Worm (Caenorhabditis elegans) whole organism, L2 larva: ENCODE data around the gene C54E10.10.
A peak's percentile ranks its signal among the peaks of the same experiment; 100 is the strongest.

Experiments
- C34F6.9 ChIP-seq: fragments of 150-350 bp; optimal IDR thresholded peaks from 2 replicates; lab custom pipeline; 2014; ENCODE audit warnings: missing biosample characterization, missing genetic modification characterization
- F13H6.1 ChIP-seq: sonication (generic microtip); optimal IDR thresholded peaks from 2 replicates; lab custom pipeline; 2016; ENCODE audit warnings: missing genetic modification characterization, missing compliant biosample characterization
- R02D3.7 ChIP-seq: fragments of 150-350 bp; optimal IDR thresholded peaks from 2 replicates; lab custom pipeline; 2014; ENCODE audit warnings: missing biosample characterization, missing genetic modification characterization
- ZK546.5 ChIP-seq: sonication (generic microtip); optimal IDR thresholded peaks from 2 replicates; lab custom pipeline; 2017; ENCODE audit warnings: missing biosample characterization, missing genetic modification characterization
- aly-2 ChIP-seq: fragments of 150-350 bp; optimal IDR thresholded peaks from 2 replicates; lab custom pipeline; 2014; ENCODE audit warnings: missing biosample characterization, missing genetic modification characterization
- ama-1 ChIP-seq: fragments of 150-350 bp; optimal IDR thresholded peaks from 2 replicates; lab custom pipeline; 2018; ENCODE audit warnings: inconsistent platforms
- blmp-1 ChIP-seq: sonication (generic microtip); optimal IDR thresholded peaks from 2 replicates; lab custom pipeline; 2017; ENCODE audit warnings: missing genetic modification characterization, mild to moderate bottlenecking, missing compliant biosample characterization, antibody characterized with exemption, moderate library complexity; ENCODE audit not compliant: insufficient read depth
- ceh-16 ChIP-seq: fragments of 150-350 bp; optimal IDR thresholded peaks from 2 replicates; lab custom pipeline; 2014; ENCODE audit warnings: missing biosample characterization, missing genetic modification characterization
- ceh-82 ChIP-seq: fragments of 150-350 bp; optimal IDR thresholded peaks from 2 replicates; lab custom pipeline; 2014; ENCODE audit warnings: missing biosample characterization, missing genetic modification characterization
- crh-2 ChIP-seq: sonication (generic microtip); optimal IDR thresholded peaks from 2 replicates; lab custom pipeline; 2017; ENCODE audit warnings: missing biosample characterization, missing genetic modification characterization
- elt-1 ChIP-seq: fragments of 150-350 bp; optimal IDR thresholded peaks from 2 replicates; lab custom pipeline; 2014; ENCODE audit warnings: missing biosample characterization, missing genetic modification characterization
- elt-3 ChIP-seq: sonication (generic microtip); optimal IDR thresholded peaks from 2 replicates; lab custom pipeline; 2017; ENCODE audit warnings: missing biosample characterization, missing genetic modification characterization
- gmeb-1 ChIP-seq: fragments of 150-350 bp; optimal IDR thresholded peaks from 2 replicates; lab custom pipeline; 2014; ENCODE audit warnings: missing biosample characterization, missing genetic modification characterization
- lin-11 ChIP-seq: fragments of 150-350 bp; sonication (generic microtip); optimal IDR thresholded peaks from 2 replicates; lab custom pipeline; 2014; ENCODE audit warnings: missing biosample characterization, missing genetic modification characterization, inconsistent platforms, mixed read lengths
- lin-39 ChIP-seq: fragments of 150-350 bp; optimal IDR thresholded peaks from 2 replicates; lab custom pipeline; 2014; ENCODE audit warnings: missing biosample characterization, missing genetic modification reagents, missing genetic modification characterization
- lsy-2 ChIP-seq, 2 experiments: fragments of 150-350 bp in 1 of 2; sonication (generic microtip) in 1 of 2; optimal IDR thresholded peaks; 2 replicates each; lab custom pipeline; 2014 to 2017; ENCODE audit warnings: missing biosample characterization in 2 of 2, missing genetic modification characterization in 2 of 2
- mab-5 ChIP-seq: fragments of 150-350 bp; optimal IDR thresholded peaks from 2 replicates; lab custom pipeline; 2014; ENCODE audit warnings: missing biosample characterization, missing genetic modification characterization
- mbf-1 ChIP-seq: sonication (generic microtip); optimal IDR thresholded peaks from 2 replicates; lab custom pipeline; 2017; ENCODE audit warnings: missing biosample characterization, missing genetic modification characterization
- mdl-1 ChIP-seq, 2 experiments: fragments of 150-350 bp in 1 of 2; sonication (generic microtip) in 1 of 2; optimal IDR thresholded peaks; 2 replicates each; lab custom pipeline; 2017; ENCODE audit warnings: missing biosample characterization in 2 of 2, missing genetic modification characterization in 2 of 2
- nhr-11 ChIP-seq: fragments of 150-350 bp; optimal IDR thresholded peaks from 2 replicates; lab custom pipeline; 2014; ENCODE audit warnings: missing biosample characterization, missing genetic modification characterization
- nhr-129 ChIP-seq: fragments of 150-350 bp; optimal IDR thresholded peaks from 2 replicates; lab custom pipeline; 2014; ENCODE audit warnings: missing biosample characterization, missing genetic modification characterization
- nhr-23 ChIP-seq: fragments of 150-350 bp; optimal IDR thresholded peaks from 2 replicates; lab custom pipeline; 2014; ENCODE audit warnings: missing biosample characterization, missing genetic modification reagents, missing genetic modification characterization
- nhr-237 ChIP-seq: fragments of 150-350 bp; optimal IDR thresholded peaks from 2 replicates; lab custom pipeline; 2014; ENCODE audit warnings: missing biosample characterization, missing genetic modification characterization
- nhr-77 ChIP-seq: fragments of 150-350 bp; optimal IDR thresholded peaks from 2 replicates; lab custom pipeline; 2014; ENCODE audit warnings: missing biosample characterization, missing genetic modification characterization
- peb-1 ChIP-seq: fragments of 150-350 bp; optimal IDR thresholded peaks from 2 replicates; lab custom pipeline; 2014; ENCODE audit warnings: missing biosample characterization, missing genetic modification characterization
- sem-4 ChIP-seq: fragments of 150-350 bp; optimal IDR thresholded peaks from 2 replicates; lab custom pipeline; 2014; ENCODE audit warnings: missing biosample characterization, missing genetic modification reagents, missing genetic modification characterization
- skn-1 ChIP-seq: sonication (generic microtip); optimal IDR thresholded peaks from 2 replicates; lab custom pipeline; 2017; ENCODE audit warnings: missing biosample characterization, missing genetic modification characterization
- sma-3 ChIP-seq: sonication (generic microtip); optimal IDR thresholded peaks from 2 replicates; lab custom pipeline; 2016; ENCODE audit warnings: missing genetic modification reagents, missing genetic modification characterization, missing compliant biosample characterization
- sma-9 ChIP-seq, 2 experiments: fragments of 150-350 bp in 1 of 2; sonication (generic microtip) in 1 of 2; optimal IDR thresholded peaks; 2 replicates each; lab custom pipeline; 2014 to 2016; ENCODE audit warnings: missing genetic modification characterization in 2 of 2, mild to moderate bottlenecking in 1 of 2, missing biosample characterization in 1 of 2, missing compliant biosample characterization in 1 of 2, missing genetic modification reagents in 1 of 2, moderate library complexity in 1 of 2
- snpc-4 ChIP-seq: fragments of 150-350 bp; optimal IDR thresholded peaks from 2 replicates; lab custom pipeline; 2014; ENCODE audit warnings: missing biosample characterization, missing genetic modification characterization
- unc-55 ChIP-seq: fragments of 150-350 bp; sonication (generic microtip); optimal IDR thresholded peaks from 3 replicates; lab custom pipeline; 2014; ENCODE audit warnings: missing biosample characterization, missing genetic modification reagents, missing genetic modification characterization
- unc-62 ChIP-seq: fragments of 150-350 bp; optimal IDR thresholded peaks from 2 replicates; lab custom pipeline; 2014; ENCODE audit warnings: missing biosample characterization, missing genetic modification reagents, missing genetic modification characterization
- zag-1 ChIP-seq: fragments of 150-350 bp; optimal IDR thresholded peaks from 2 replicates; lab custom pipeline; 2014; ENCODE audit warnings: missing biosample characterization, missing genetic modification characterization
- ztf-4 ChIP-seq: fragments of 150-350 bp; optimal IDR thresholded peaks from 2 replicates; lab custom pipeline; 2014; ENCODE audit warnings: missing biosample characterization, missing genetic modification characterization

The C54E10.10 gene

ce11 chrV:18819643-18820042 lies 16.5 kb upstream of the C54E10.10 start, which contains the start of gene ncs-5:
TSS of gene ncs-5 (plus strand) at chrV:18819766.
- TF ChIP-seq elt-1 (tag; lab: Kevin White, UChicago) (no peak), peb-1 (tag; lab: Kevin White, UChicago) (no peak), nhr-237 (tag; lab: Kevin White, UChicago) (no peak), ZK546.5 (no peak), mab-5 (tag; lab: Kevin White, UChicago) (no peak), mbf-1 (tag; lab: Kevin White, UChicago) (no peak), gmeb-1 (tag; lab: Kevin White, UChicago) (no peak), sma-9 (GFP tag; optimal IDR thresholded peaks at IDR 0.05; lab: Kevin White, UChicago) (no peak), sma-9 (tag; optimal IDR thresholded peaks at IDR 0.05; lab: Kevin White, UChicago) (no peak), R02D3.7 (tag; lab: Kevin White, UChicago) (no peak), mdl-1 (tag; optimal IDR thresholded peaks at IDR 0.05; lab: Kevin White, UChicago) (no peak), lin-39 (no peak), nhr-77 (tag; lab: Kevin White, UChicago) (no peak), nhr-11 (tag; lab: Kevin White, UChicago) (no peak), sma-3 (no peak), C34F6.9 (tag; lab: Kevin White, UChicago) (no peak), lsy-2 (tag; optimal IDR thresholded peaks at IDR 0.05; lab: Kevin White, UChicago) (no peak)

DNA sequence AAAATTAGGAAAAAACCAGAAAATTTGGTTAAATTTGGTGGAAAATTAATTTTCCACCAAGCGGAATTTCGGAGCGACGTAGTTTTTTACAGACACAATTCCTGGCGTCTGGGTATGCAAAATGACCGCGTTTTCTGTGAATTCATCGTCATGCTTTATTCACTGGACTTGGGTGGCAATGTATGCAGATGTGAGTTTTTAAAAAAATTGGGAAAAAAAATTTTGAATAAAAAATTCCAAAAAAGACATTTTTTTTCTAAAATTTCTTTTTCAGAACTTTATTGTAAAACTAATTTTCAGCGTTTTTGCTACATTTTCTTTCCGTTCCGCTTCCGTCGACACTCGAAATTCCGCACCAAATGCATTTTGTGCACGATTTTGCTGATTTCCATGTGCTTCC lies 8.2 kb upstream of the C54E10.10 start, which contains the start of gene C54E10.7:
TSS of gene C54E10.7 (plus strand) at position 301 of the 400 bp plus-strand sequence.
- TF ChIP-seq gmeb-1 (tag; lab: Kevin White, UChicago) = no peak
- TF ChIP-seq aly-2 (tag; lab: Kevin White, UChicago) = no peak
- no peak for TF ChIP-seq snpc-4 (tag; lab: Kevin White, UChicago)
- no peak for TF ChIP-seq sma-9 (GFP tag; optimal IDR thresholded peaks at IDR 0.05; lab: Kevin White, UChicago)
- no peak for TF ChIP-seq sma-9 (tag; optimal IDR thresholded peaks at IDR 0.05; lab: Kevin White, UChicago)
- no peak for TF ChIP-seq ZK546.5
- TF ChIP-seq peb-1 (tag; lab: Kevin White, UChicago) = no peak
- no peak for TF ChIP-seq nhr-237 (tag; lab: Kevin White, UChicago)
- no peak for TF ChIP-seq nhr-129 (tag; lab: Kevin White, UChicago)
- TF ChIP-seq sem-4 (tag; lab: Kevin White, UChicago) = no peak

- no peak for TF ChIP-seq R02D3.7 (tag; lab: Kevin White, UChicago)
- no peak for TF ChIP-seq mab-5 (tag; lab: Kevin White, UChicago)
- TF ChIP-seq mdl-1 (tag; optimal IDR thresholded peaks at IDR 0.05; lab: Kevin White, UChicago) = no peak
- TF ChIP-seq elt-3 = no peak
- no peak for TF ChIP-seq F13H6.1
- no peak for TF ChIP-seq aly-2 (tag; lab: Kevin White, UChicago)
- no peak for TF ChIP-seq blmp-1 (tag; lab: Kevin White, UChicago)
- no peak for TF ChIP-seq ceh-16 (tag; lab: Kevin White, UChicago)
- no peak for TF ChIP-seq nhr-23 (tag; lab: Kevin White, UChicago)
- no peak for TF ChIP-seq ceh-82
- TF ChIP-seq peb-1 (tag; lab: Kevin White, UChicago) = no peak
- TF ChIP-seq snpc-4 (tag; lab: Kevin White, UChicago) = no peak
- no peak for TF ChIP-seq unc-62 (GFP tag; lab: Kevin White, UChicago)
- no peak for TF ChIP-seq ztf-4
- no peak for TF ChIP-seq lin-11 (tag; lab: Kevin White, UChicago)
- TF ChIP-seq lin-39 = no peak
- TF ChIP-seq ama-1 (lab: Kevin White, UChicago) = no peak
- TF ChIP-seq skn-1 (tag; lab: Kevin White, UChicago) = no peak
- TF ChIP-seq zag-1 = no peak
Measured at ce11 chrV:18810705-18811104, 7.5 kb upstream of the C54E10.10 start, which contains the start of gene C54E10.3. TSS of gene C54E10.3 (plus strand) at chrV:18811005.

DNA sequence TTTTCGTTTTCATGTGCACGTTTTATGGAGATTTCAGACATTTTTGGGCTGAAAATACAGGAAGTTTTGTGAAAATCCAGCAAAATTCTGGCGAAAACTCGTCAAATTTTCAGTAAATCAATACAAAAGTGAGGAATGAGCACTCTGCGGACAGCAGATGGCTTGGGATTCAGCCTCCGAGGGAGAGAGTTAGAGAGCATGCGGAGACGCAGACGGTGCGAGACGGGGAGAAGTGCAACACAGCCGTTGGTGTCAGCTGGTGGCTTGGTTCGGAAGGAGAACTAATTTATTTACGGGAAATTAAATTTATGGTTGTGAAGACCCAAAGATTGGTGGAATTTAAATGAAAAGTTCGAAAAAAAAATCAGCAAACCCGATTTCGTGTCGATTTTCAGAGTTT lies 5.5 kb upstream of the C54E10.10 start, which contains the start of gene C54E10.6:
TSS of gene C54E10.6 (minus strand) at position 109 of the 400 bp plus-strand sequence.
- TF ChIP-seq sma-9 (GFP tag; optimal IDR thresholded peaks at IDR 0.05; lab: Kevin White, UChicago) = peak; percentile 13
- no peak for TF ChIP-seq sma-9 (tag; optimal IDR thresholded peaks at IDR 0.05; lab: Kevin White, UChicago)
- peak; percentile 21 for TF ChIP-seq unc-55 (GFP tag; lab: Kevin White, UChicago)
- peak; percentile 2 for TF ChIP-seq lin-11 (tag; lab: Kevin White, UChicago)
- TF ChIP-seq nhr-237 (tag; lab: Kevin White, UChicago) = no peak
- TF ChIP-seq crh-2 (tag; lab: Kevin White, UChicago) = no peak
- TF ChIP-seq lsy-2 (tag; optimal IDR thresholded peaks at IDR 0.05; lab: Kevin White, UChicago) = peak in 1 of 2 experiments; percentile 8
- TF ChIP-seq, all 48 proteins: peak for 4
